Worm (Caenorhabditis elegans) whole organism, young adult: ENCODE measurements around the gene otpl-4.
"Not testable (repeated sequence)": the region's sequence is repeated elsewhere in the genome, so short reads cannot be mapped to it uniquely, and the experiment has no call there.

ENCODE experiments used
- F57A8.1 ChIP-seq: fragments of 200-800 bp; sonication (Bioruptor generic); optimal IDR thresholded peaks from 2 replicates; lab custom pipeline; 2018; ENCODE audit warnings: mild to moderate bottlenecking, missing genetic modification characterization, moderate library complexity, missing compliant biosample characterization
- T07F8.4 ChIP-seq: sonication (generic microtip); optimal IDR thresholded peaks from 2 replicates; lab custom pipeline; 2016; ENCODE audit warnings: mild to moderate bottlenecking, missing genetic modification characterization, moderate library complexity, missing compliant biosample characterization
- Y56A3A.18 ChIP-seq: fragments of 200-800 bp; sonication (Bioruptor generic); IDR thresholded peaks from 2 replicates; pipeline ENCODE4 v1.3.6; 2022; ENCODE audit warnings: missing genetic modification reagents, missing genetic modification characterization, missing compliant biosample characterization
- Y67H2A.10 ChIP-seq: fragments of 200-800 bp; sonication (Bioruptor generic); conservative IDR thresholded peaks from 2 replicates; pipeline ENCODE4 v1.3.6; 2022; ENCODE audit warnings: missing genetic modification reagents, missing genetic modification characterization, missing compliant biosample characterization
- attf-5 ChIP-seq: fragments of 200-800 bp; sonication (Bioruptor generic); optimal IDR thresholded peaks from 2 replicates; lab custom pipeline; 2018; ENCODE audit warnings: mild to moderate bottlenecking, missing genetic modification characterization, missing compliant biosample characterization
- cebp-2 ChIP-seq: fragments of 200-800 bp; sonication (Bioruptor generic); IDR thresholded peaks from 2 replicates; pipeline ENCODE4 v1.3.6; 2022; ENCODE audit warnings: missing genetic modification characterization, missing compliant biosample characterization
- ceh-27 ChIP-seq: fragments of 200-800 bp; sonication (Bioruptor generic); optimal IDR thresholded peaks from 2 replicates; lab custom pipeline; 2018; ENCODE audit warnings: mild to moderate bottlenecking, missing genetic modification characterization, moderate library complexity, missing compliant biosample characterization
- ceh-58 ChIP-seq: fragments of 200-800 bp; sonication (Bioruptor generic); IDR thresholded peaks from 2 replicates; pipeline ENCODE4 v1.3.6; 2022; ENCODE audit warnings: missing genetic modification characterization, missing compliant biosample characterization
- ceh-79 ChIP-seq: sonication (generic microtip); optimal IDR thresholded peaks from 2 replicates; lab custom pipeline; 2017; ENCODE audit warnings: mild to moderate bottlenecking, missing genetic modification characterization, missing compliant biosample characterization
- die-1 ChIP-seq: sonication (generic microtip); optimal IDR thresholded peaks from 2 replicates; lab custom pipeline; 2016; ENCODE audit warnings: missing genotype, mild to moderate bottlenecking, missing genetic modification characterization, missing compliant biosample characterization
- egl-44 ChIP-seq: fragments of 200-800 bp; sonication (Bioruptor generic); IDR thresholded peaks from 2 replicates; pipeline ENCODE4 v1.3.6; 2022; ENCODE audit warnings: missing genetic modification reagents, missing genetic modification characterization, missing compliant biosample characterization
- him-1 ChIP-seq: sonication (generic microtip); optimal IDR thresholded peaks from 2 replicates; lab custom pipeline; 2016; ENCODE audit warnings: missing genotype, missing genetic modification reagents, missing genetic modification characterization, missing compliant biosample characterization
- lsy-27 ChIP-seq: sonication (generic microtip); optimal IDR thresholded peaks from 2 replicates; lab custom pipeline; 2017; ENCODE audit warnings: missing genetic modification characterization, mild to moderate bottlenecking, missing compliant biosample characterization, antibody characterized with exemption, missing genotype, borderline replicate concordance; ENCODE audit not compliant: insufficient read depth
- madf-10 ChIP-seq: sonication (generic microtip); optimal IDR thresholded peaks from 2 replicates; lab custom pipeline; 2016; ENCODE audit warnings: mild to moderate bottlenecking, missing genetic modification characterization, missing compliant biosample characterization
- madf-8 ChIP-seq: fragments of 200-800 bp; sonication (Bioruptor generic); conservative IDR thresholded peaks from 2 replicates; pipeline ENCODE4 v1.3.6; 2022; ENCODE audit warnings: missing genetic modification reagents, missing genetic modification characterization, missing compliant biosample characterization
- mcd-1 ChIP-seq: fragments of 200-800 bp; sonication (Bioruptor generic); IDR thresholded peaks from 2 replicates; pipeline ENCODE4 v1.3.6; 2022; ENCODE audit warnings: missing genetic modification reagents, missing genetic modification characterization, missing compliant biosample characterization
- mes-4 ChIP-seq: sonication (generic microtip); optimal IDR thresholded peaks from 2 replicates; lab custom pipeline; 2016; ENCODE audit warnings: missing genotype, missing genetic modification characterization, missing compliant biosample characterization
- mxl-1 ChIP-seq: sonication (generic microtip); optimal IDR thresholded peaks from 2 replicates; lab custom pipeline; 2016; ENCODE audit warnings: missing genetic modification characterization, missing compliant biosample characterization
- nfya-2 ChIP-seq: fragments of 200-800 bp; sonication (Bioruptor generic); IDR thresholded peaks from 2 replicates; pipeline ENCODE4 v1.3.6; 2022; ENCODE audit warnings: missing genetic modification reagents, missing genetic modification characterization, missing compliant biosample characterization
- nhr-179 ChIP-seq: sonication (generic microtip); optimal IDR thresholded peaks from 2 replicates; lab custom pipeline; 2016; ENCODE audit warnings: mild to moderate bottlenecking, missing genetic modification characterization, missing compliant biosample characterization
- nhr-80 ChIP-seq: sonication (generic microtip); optimal IDR thresholded peaks from 2 replicates; lab custom pipeline; 2016; ENCODE audit warnings: missing genetic modification characterization, missing compliant biosample characterization
- rcor-1 ChIP-seq: fragments of 200-800 bp; sonication (Bioruptor generic); IDR thresholded peaks from 2 replicates; pipeline ENCODE4 v1.3.6; 2022; ENCODE audit warnings: missing genetic modification reagents, missing genetic modification characterization, missing compliant biosample characterization
- sdz-38 ChIP-seq: sonication (generic microtip); optimal IDR thresholded peaks from 2 replicates; lab custom pipeline; 2016; ENCODE audit warnings: missing genotype, missing genetic modification characterization, missing compliant biosample characterization
- snpc-4 ChIP-seq, 5 experiments: fragments of 150-350 bp in 1 of 5; sonication (generic microtip) in 4 of 5; optimal IDR thresholded peaks; 2 replicates each; lab custom pipeline; 2014 to 2018; ENCODE audit warnings: missing genetic modification characterization in 5 of 5, missing biosample characterization in 3 of 5, antibody characterized with exemption in 2 of 5, mild to moderate bottlenecking in 2 of 5, missing compliant biosample characterization in 2 of 5, missing genotype in 2 of 5, moderate library complexity in 2 of 5, missing genetic modification reagents in 1 of 5
- sptf-2 ChIP-seq: fragments of 200-800 bp; sonication (Bioruptor generic); optimal IDR thresholded peaks from 2 replicates; lab custom pipeline; 2018; ENCODE audit warnings: mild to moderate bottlenecking, missing genetic modification characterization, missing compliant biosample characterization
- ztf-22 ChIP-seq: fragments of 200-800 bp; sonication (Bioruptor generic); optimal IDR thresholded peaks from 2 replicates; lab custom pipeline; 2018; ENCODE audit warnings: mild to moderate bottlenecking, missing genetic modification characterization, moderate library complexity, missing compliant biosample characterization
- ztf-3 ChIP-seq: fragments of 200-800 bp; sonication (Bioruptor generic); optimal IDR thresholded peaks from 2 replicates; lab custom pipeline; 2018; ENCODE audit warnings: mild to moderate bottlenecking, missing genetic modification characterization, missing compliant biosample characterization

otpl-4 gene

ce11 chrV:8574762-8575161 is 37.6 kb downstream of the otpl-4 start, which contains the start of gene F25G6.1:
TSS of gene F25G6.1 (plus strand) at chrV:8575062.
- not testable (repeated sequence) for TF ChIP-seq madf-10; egl-44 (GFP tag; lab: Robert Waterston, UW); T07F8.4

ce11 chrV:8580961-8581360 is 43.8 kb downstream of the otpl-4 start, which contains the start of gene C10B5.1:
TSS of gene C10B5.1 (plus strand) at chrV:8581261.
- no peak for TF ChIP-seq him-1
- no peak for TF ChIP-seq snpc-4 (GFP tag; optimal IDR thresholded peaks at IDR 0.05; lab: Kevin White, UChicago)
- no peak for TF ChIP-seq snpc-4 (tag; optimal IDR thresholded peaks at IDR 0.05; lab: Kevin White, UChicago)
- TF ChIP-seq die-1, result no peak
- no peak for TF ChIP-seq mcd-1 (GFP tag; lab: Robert Waterston, UW)
- TF ChIP-seq ztf-22 (GFP tag; lab: Kevin White, UChicago), result no peak
- TF ChIP-seq sptf-2, result no peak
- TF ChIP-seq ztf-3 (GFP tag; lab: Kevin White, UChicago), result no peak
- TF ChIP-seq ceh-79 (tag; lab: Kevin White, UChicago), result no peak

- TF ChIP-seq ceh-58 (GFP tag; lab: Robert Waterston, UW) (no peak), attf-5 (no peak), mcd-1 (GFP tag; lab: Robert Waterston, UW) (no peak)
Measured at ce11 chrV:8586472-8586871, 49.3 kb downstream of the otpl-4 start.

ce11 chrV:8586920-8587319 is 49.8 kb downstream of the otpl-4 start:
- TF ChIP-seq snpc-4 (GFP tag; optimal IDR thresholded peaks at IDR 0.05; lab: Kevin White, UChicago) (no peak), snpc-4 (tag; optimal IDR thresholded peaks at IDR 0.05; lab: Kevin White, UChicago) (peak in 1 of 4 experiments; percentile 46), mcd-1 (GFP tag; lab: Robert Waterston, UW) (no peak), nhr-80 (tag; lab: Kevin White, UChicago) (peak; percentile 56)

ce11 chrV:8588079-8588478 is 50.9 kb downstream of the otpl-4 start, which contains the start of gene C10B5.3:
TSS of gene C10B5.3 (minus strand) at chrV:8588179.
- no peak for TF ChIP-seq cebp-2 (GFP tag; lab: Robert Waterston, UW)
- no peak for TF ChIP-seq ceh-27 (GFP tag; lab: Kevin White, UChicago)
- TF ChIP-seq T07F8.4, result no peak
- no peak for TF ChIP-seq mes-4 (tag; lab: Kevin White, UChicago)
- TF ChIP-seq nfya-2 (GFP tag; lab: Robert Waterston, UW), result no peak
- no peak for TF ChIP-seq Y56A3A.18 (GFP tag; lab: Robert Waterston, UW)
- no peak for TF ChIP-seq nhr-179 (tag; lab: Kevin White, UChicago)
- TF ChIP-seq madf-10, result no peak
- TF ChIP-seq F57A8.1 (GFP tag; lab: Kevin White, UChicago), result no peak
- no peak for TF ChIP-seq sdz-38
- no peak for TF ChIP-seq madf-8
- TF ChIP-seq rcor-1 (GFP tag; lab: Robert Waterston, UW), result no peak
- no peak for TF ChIP-seq mxl-1
- TF ChIP-seq lsy-27 (tag; lab: Kevin White, UChicago), result no peak
- no peak for TF ChIP-seq Y67H2A.10
